Fruit fly (Drosophila melanogaster) whole organism, embryonic: ENCODE data around the gene Kua.

Experiments
- Antp ChIP-seq: fragments of 200-800 bp; sonication (Bioruptor generic); optimal IDR thresholded peaks from 3 replicates; lab custom pipeline; 2016; ENCODE audit warnings: missing biosample characterization, missing genetic modification characterization
- CG10209 ChIP-seq: fragments of 200-800 bp; sonication (Bioruptor generic); optimal IDR thresholded peaks from 3 replicates; lab custom pipeline; 2017; ENCODE audit warnings: missing biosample characterization, mild to moderate bottlenecking, missing genetic modification characterization, missing genetic modification reagents
- CG11456 ChIP-seq: fragments of 200-800 bp; sonication (Bioruptor generic); IDR thresholded peaks from 3 replicates; pipeline ENCODE4 v1.3.6; 2022; ENCODE audit warnings: missing biosample characterization, missing genetic modification characterization
- CG11504 ChIP-seq: fragments of 200-800 bp; sonication (Bioruptor generic); optimal IDR thresholded peaks from 3 replicates; lab custom pipeline; 2019; ENCODE audit warnings: missing biosample characterization, mild to moderate bottlenecking, missing genetic modification characterization, moderate library complexity
- CG12659 ChIP-seq: fragments of 200-800 bp; sonication (Bioruptor generic); optimal IDR thresholded peaks from 3 replicates; lab custom pipeline; 2017; ENCODE audit warnings: mild to moderate bottlenecking, missing biosample characterization, missing genetic modification reagents, missing genetic modification characterization
- CG12769 ChIP-seq: fragments of 200-800 bp; sonication (Bioruptor generic); optimal IDR thresholded peaks from 2 replicates; lab custom pipeline; 2019; ENCODE audit warnings: missing biosample characterization, mild to moderate bottlenecking, missing genetic modification characterization, moderate library complexity
- CG13775 ChIP-seq: fragments of 200-800 bp; sonication (Bioruptor generic); optimal IDR thresholded peaks from 3 replicates; lab custom pipeline; 2017; ENCODE audit warnings: missing biosample characterization, mild to moderate bottlenecking, missing genetic modification characterization
- CG14014 ChIP-seq: fragments of 200-800 bp; sonication (Bioruptor generic); IDR thresholded peaks from 2 replicates; pipeline ENCODE4 v1.3.6; 2022; ENCODE audit warnings: missing biosample characterization, missing genetic modification characterization
- CG15011 ChIP-seq: fragments of 200-800 bp; sonication (Bioruptor generic); optimal IDR thresholded peaks from 3 replicates; lab custom pipeline; 2018; ENCODE audit warnings: missing biosample characterization, mild to moderate bottlenecking, missing genetic modification characterization
- CG15514 ChIP-seq: fragments of 200-800 bp; sonication (Bioruptor generic); optimal IDR thresholded peaks from 3 replicates; lab custom pipeline; 2017; ENCODE audit warnings: missing biosample characterization, missing genetic modification characterization, mild to moderate bottlenecking, moderate library complexity, missing genetic modification reagents
- CG16815 ChIP-seq: fragments of 200-800 bp; sonication (Bioruptor generic); optimal IDR thresholded peaks from 3 replicates; lab custom pipeline; 2017; ENCODE audit warnings: missing biosample characterization, mild to moderate bottlenecking, missing genetic modification characterization
- CG17361 ChIP-seq: fragments of 200-800 bp; sonication (Bioruptor generic); IDR thresholded peaks from 3 replicates; pipeline ENCODE4 v1.3.6; 2022; ENCODE audit warnings: missing biosample characterization, missing genetic modification characterization
- CG1792 ChIP-seq: fragments of 200-800 bp; sonication (Bioruptor generic); optimal IDR thresholded peaks from 2 replicates; lab custom pipeline; 2016; ENCODE audit warnings: missing biosample characterization, missing genetic modification characterization
- CG30403 ChIP-seq: fragments of 200-800 bp; sonication (Bioruptor generic); optimal IDR thresholded peaks from 3 replicates; lab custom pipeline; 2016; ENCODE audit warnings: missing biosample characterization, missing genetic modification characterization
- CG3407 ChIP-seq: fragments of 200-800 bp; sonication (Bioruptor generic); optimal IDR thresholded peaks from 2 replicates; lab custom pipeline; 2018; ENCODE audit warnings: missing biosample characterization, mild to moderate bottlenecking, missing genetic modification characterization
- CG4404 ChIP-seq: fragments of 200-800 bp; sonication (Bioruptor generic); IDR thresholded peaks from 2 replicates; pipeline ENCODE4 v1.3.6; 2022; ENCODE audit warnings: missing biosample characterization, missing genetic modification characterization
- CG5953 ChIP-seq: fragments of 200-800 bp; sonication (Bioruptor generic); IDR thresholded peaks from 2 replicates; pipeline ENCODE4 v1.3.6; 2022; ENCODE audit warnings: missing biosample characterization, missing genetic modification characterization
- CG6272 ChIP-seq: fragments of 200-800 bp; sonication (Bioruptor generic); IDR thresholded peaks from 2 replicates; pipeline ENCODE4 v1.3.6; 2022; ENCODE audit warnings: missing biosample characterization, missing genetic modification characterization
- CG8765 ChIP-seq: fragments of 200-800 bp; sonication (Bioruptor generic); IDR thresholded peaks from 2 replicates; pipeline ENCODE4 v1.3.6; 2022; ENCODE audit warnings: missing biosample characterization, missing genetic modification characterization
- Doc3 ChIP-seq: fragments of 200-800 bp; sonication (Bioruptor generic); IDR thresholded peaks from 3 replicates; pipeline ENCODE4 v1.3.6; 2022; ENCODE audit warnings: missing biosample characterization, missing genetic modification characterization; ENCODE audit not compliant: partially characterized antibody
- E2f1 ChIP-seq: fragments of 200-800 bp; sonication (Bioruptor generic); IDR thresholded peaks from 2 replicates; pipeline ENCODE4 v1.3.6; 2022; ENCODE audit warnings: missing biosample characterization, missing genetic modification characterization
- HmgD ChIP-seq: fragments of 200-800 bp; sonication (Bioruptor generic); optimal IDR thresholded peaks from 3 replicates; lab custom pipeline; 2016; ENCODE audit warnings: missing biosample characterization, missing genetic modification characterization
- Hmx ChIP-seq: fragments of 200-800 bp; sonication (Bioruptor generic); optimal IDR thresholded peaks from 2 replicates; lab custom pipeline; 2016; ENCODE audit warnings: missing biosample characterization, missing genetic modification characterization
- Med ChIP-seq: fragments of 200-800 bp; sonication (Bioruptor generic); peaks from one replicate; lab custom pipeline; 2016; ENCODE audit warnings: missing biosample characterization, missing genetic modification characterization, mild to moderate bottlenecking, inconsistent platforms, moderate library complexity
- Meics ChIP-seq: fragments of 200-800 bp; sonication (Bioruptor generic); optimal IDR thresholded peaks from 2 replicates; lab custom pipeline; 2017; ENCODE audit warnings: missing biosample characterization, mild to moderate bottlenecking, missing genetic modification characterization
- Ravus ChIP-seq: fragments of 200-800 bp; sonication (Bioruptor generic); IDR thresholded peaks from 2 replicates; pipeline ENCODE4 v1.3.6; 2022; ENCODE audit warnings: missing biosample characterization, missing genetic modification characterization
- Sox102F ChIP-seq: fragments of 200-800 bp; sonication (Bioruptor generic); optimal IDR thresholded peaks from 2 replicates; lab custom pipeline; 2018; ENCODE audit warnings: missing biosample characterization, mild to moderate bottlenecking, missing genetic modification characterization, moderate library complexity
- Trl ChIP-seq, 3 experiments: fragments of >200 bp in 2 of 3; fragments of 200-800 bp in 1 of 3; sonication (Bioruptor generic) in 1 of 3; optimal IDR thresholded peaks; 2 replicates in 1 of 3; 3 replicates in 2 of 3; lab custom pipeline; 2016 to 2017; ENCODE audit warnings: missing biosample characterization in 1 of 3, missing genetic modification characterization in 1 of 3
- Usf ChIP-seq: fragments of 200-800 bp; sonication (Bioruptor generic); optimal IDR thresholded peaks from 2 replicates; lab custom pipeline; 2017; ENCODE audit warnings: missing genotype, missing biosample characterization, missing genetic modification characterization
- Xrp1 ChIP-seq: fragments of 200-800 bp; sonication (Bioruptor generic); IDR thresholded peaks from 2 replicates; pipeline ENCODE4 v1.3.6; 2022; ENCODE audit warnings: missing biosample characterization, missing genetic modification characterization
- br ChIP-seq: fragments of >200 bp; optimal IDR thresholded peaks from 2 replicates; lab custom pipeline; 2017
- da ChIP-seq: fragments of 200-800 bp; sonication (Bioruptor generic); optimal IDR thresholded peaks from 2 replicates; lab custom pipeline; 2016; ENCODE audit warnings: missing biosample characterization, missing genetic modification characterization
- ems ChIP-seq: fragments of 200-800 bp; sonication (Bioruptor generic); optimal IDR thresholded peaks from 3 replicates; lab custom pipeline; 2016; ENCODE audit warnings: missing biosample characterization, missing genetic modification characterization
- exex ChIP-seq: fragments of 200-800 bp; sonication (Bioruptor generic); optimal IDR thresholded peaks from 4 replicates; lab custom pipeline; 2018; ENCODE audit warnings: missing biosample characterization, mild to moderate bottlenecking, missing genetic modification characterization, moderate library complexity
- eyg ChIP-seq: fragments of 200-800 bp; sonication (Bioruptor generic); optimal IDR thresholded peaks from 3 replicates; lab custom pipeline; 2016; ENCODE audit warnings: missing biosample characterization, missing genetic modification characterization
- ftz-f1 ChIP-seq: fragments of 200-800 bp; sonication (Bioruptor generic); optimal IDR thresholded peaks from 2 replicates; lab custom pipeline; 2016; ENCODE audit warnings: missing biosample characterization, missing genetic modification characterization
- gfzf ChIP-seq: fragments of 200-800 bp; sonication (Bioruptor generic); optimal IDR thresholded peaks from 2 replicates; lab custom pipeline; 2016; ENCODE audit warnings: missing biosample characterization, mild to moderate bottlenecking, missing genetic modification characterization, moderate library complexity
- ind ChIP-seq: fragments of 200-800 bp; sonication (Bioruptor generic); optimal IDR thresholded peaks from 3 replicates; lab custom pipeline; 2016; ENCODE audit warnings: missing biosample characterization, missing genetic modification characterization
- ken ChIP-seq: fragments of 200-800 bp; sonication (Bioruptor generic); IDR thresholded peaks from 3 replicates; pipeline ENCODE4 v1.3.6; 2022; ENCODE audit warnings: missing biosample characterization, missing genetic modification characterization
- klu ChIP-seq: fragments of 200-800 bp; sonication (Bioruptor generic); IDR thresholded peaks from 2 replicates; pipeline ENCODE4 v1.3.6; 2022; ENCODE audit warnings: missing biosample characterization, missing genetic modification characterization
- knrl ChIP-seq: fragments of 200-800 bp; sonication (Bioruptor generic); IDR thresholded peaks from 3 replicates; pipeline ENCODE4 v1.3.6; 2022; ENCODE audit warnings: missing biosample characterization, missing genetic modification characterization; ENCODE audit not compliant: partially characterized antibody
- lab ChIP-seq: fragments of 200-800 bp; sonication (Bioruptor generic); optimal IDR thresholded peaks from 3 replicates; lab custom pipeline; 2017; ENCODE audit warnings: missing biosample characterization, missing genetic modification characterization, mild to moderate bottlenecking, moderate library complexity, missing genetic modification reagents
- lilli ChIP-seq: fragments of 200-800 bp; sonication (Bioruptor generic); optimal IDR thresholded peaks from 3 replicates; lab custom pipeline; 2016; ENCODE audit warnings: missing biosample characterization, missing genetic modification characterization
- nerfin-2 ChIP-seq: fragments of 200-800 bp; sonication (Bioruptor generic); IDR thresholded peaks from 2 replicates; pipeline ENCODE4 v1.3.6; 2022; ENCODE audit warnings: missing biosample characterization, missing genetic modification characterization; ENCODE audit not compliant: partially characterized antibody
- onecut ChIP-seq: fragments of 200-800 bp; sonication (Bioruptor generic); IDR thresholded peaks from 2 replicates; pipeline ENCODE4 v1.3.6; 2022; ENCODE audit warnings: missing biosample characterization, missing genetic modification characterization
- pho ChIP-seq: fragments of 200-800 bp; sonication (Bioruptor generic); optimal IDR thresholded peaks from 2 replicates; lab custom pipeline; 2016; ENCODE audit warnings: missing biosample characterization, missing genetic modification characterization
- phol ChIP-seq: fragments of 200-800 bp; sonication (Bioruptor generic); optimal IDR thresholded peaks from 3 replicates; lab custom pipeline; 2018; ENCODE audit warnings: missing biosample characterization, mild to moderate bottlenecking, missing genetic modification characterization, moderate library complexity
- sens ChIP-seq: fragments of 200-800 bp; sonication (Bioruptor generic); peaks from one replicate; lab custom pipeline; 2016; ENCODE audit warnings: missing biosample characterization, missing genetic modification characterization
- sim ChIP-seq: fragments of 200-800 bp; sonication (Bioruptor generic); IDR thresholded peaks from 2 replicates; pipeline ENCODE4 v1.3.6; 2022; ENCODE audit warnings: missing biosample characterization, missing genetic modification characterization
- sug ChIP-seq: fragments of 200-800 bp; optimal IDR thresholded peaks from 2 replicates; lab custom pipeline; 2019; ENCODE audit warnings: missing biosample characterization, mild to moderate bottlenecking, missing genetic modification characterization, moderate library complexity
- tgo ChIP-seq: fragments of 200-800 bp; sonication (Bioruptor generic); IDR thresholded peaks from 3 replicates; pipeline ENCODE4 v1.3.6; 2022; ENCODE audit warnings: missing biosample characterization, missing genetic modification characterization

Kua gene

DNA sequence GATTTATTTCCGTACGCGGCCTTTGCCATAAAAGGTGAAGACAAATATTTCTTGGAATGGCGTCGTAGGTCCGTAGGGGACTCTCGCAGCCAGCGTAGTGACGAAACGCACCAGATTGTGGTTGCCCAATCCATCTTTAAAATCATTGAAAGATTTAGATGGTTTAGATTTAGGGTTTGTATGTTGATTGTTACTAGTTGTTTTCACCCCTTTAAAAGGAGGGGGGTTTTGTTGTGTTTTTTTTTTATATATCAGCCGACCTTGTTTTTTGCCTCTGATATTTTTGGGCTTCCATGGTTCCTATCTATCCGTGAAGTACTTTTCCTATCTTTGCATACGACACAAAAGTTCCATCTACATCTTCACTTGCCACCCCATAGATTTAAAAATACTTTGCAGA, 18.5 kb upstream of the Kua start (continued):
- TF ChIP-seq CG14014 (GFP tag; lab: Robert Waterston, UW) (no peak; the same call in 1 of the 2 replicates), CG6272 (GFP tag; lab: Robert Waterston, UW) (0 out of 2 replicates have a peak, but pooled peaks have one; percentile 12), CG3407 (GFP tag; lab: Kevin White, UChicago) (no peak), CG17361 (GFP tag; lab: Robert Waterston, UW) (peak; percentile 62; the same call in 2 of the 3 replicates), gfzf (GFP tag; lab: Kevin White, UChicago) (no peak), tgo (GFP tag; lab: Robert Waterston, UW) (0 out of 3 replicates have a peak, but pooled peaks have one; percentile 21), CG5953 (no peak), CG8765 (GFP tag; lab: Robert Waterston, UW) (no peak), klu (GFP tag; lab: Robert Waterston, UW) (0 out of 2 replicates have a peak, but pooled peaks have one; percentile 28), CG4404 (GFP tag; lab: Robert Waterston, UW) (0 out of 2 replicates have a peak, but pooled peaks have one; percentile 29), ind (GFP tag; lab: Kevin White, UChicago) (peak; percentile 34), lilli (peak; percentile 15), CG30403 (GFP tag; lab: Kevin White, UChicago) (peak; percentile 29), lab (peak; percentile 39), da (GFP tag; lab: Kevin White, UChicago) (no peak), CG12769 (tag; lab: Kevin White, UChicago) (no peak), ftz-f1 (GFP tag; lab: Kevin White, UChicago) (peak; percentile 24), ems (GFP tag; lab: Kevin White, UChicago) (peak; percentile 10), eyg (peak; percentile 50), nerfin-2 (GFP tag; lab: Robert Waterston, UW) (no peak), Doc3 (GFP tag; lab: Robert Waterston, UW) (no peak), br (lab: Kevin White, UChicago) (no peak), sug (tag; lab: Kevin White, UChicago) (peak; percentile 47), CG12659 (GFP tag; lab: Kevin White, UChicago) (peak; percentile 26), CG11504 (tag; lab: Kevin White, UChicago) (peak; percentile 23), CG1792 (GFP tag; lab: Kevin White, UChicago) (peak; percentile 32), Antp (GFP tag; lab: Kevin White, UChicago) (no peak), pho (GFP tag; lab: Kevin White, UChicago) (peak; percentile 56), CG10209 (peak; percentile 7), sens (GFP tag; lab: Kevin White, UChicago) (peak; percentile 50), onecut (GFP tag; lab: Robert Waterston, UW) (no peak), Sox102F (GFP tag; lab: Kevin White, UChicago) (no peak), sim (GFP tag; lab: Robert Waterston, UW) (no peak), Meics (GFP tag; lab: Kevin White, UChicago) (peak; percentile 100), CG15011 (peak; percentile 10), exex (peak; percentile 32), knrl (no peak), Usf (GFP tag; lab: Kevin White, UChicago) (no peak), Hmx (GFP tag; lab: Kevin White, UChicago) (no peak), ken (GFP tag; lab: Robert Waterston, UW) (no peak), CG16815 (GFP tag; lab: Kevin White, UChicago) (no peak), E2f1 (peak; percentile 43; the same call in 1 of the 2 replicates), Ravus (GFP tag; lab: Robert Waterston, UW) (no peak), phol (tag; lab: Kevin White, UChicago) (peak; percentile 7), Xrp1 (GFP tag; lab: Robert Waterston, UW) (0 out of 2 replicates have a peak, but pooled peaks have one; percentile 25), Med (GFP tag; lab: Kevin White, UChicago) (peak; percentile 47), CG11456 (GFP tag; lab: Robert Waterston, UW) (0 out of 3 replicates have a peak, but pooled peaks have one; percentile 14), Trl (optimal IDR thresholded peaks at IDR 0.05; lab: Kevin White, UChicago) (no peak), Trl (GFP tag; optimal IDR thresholded peaks at IDR 0.05; lab: Kevin White, UChicago) (peak; percentile 31), CG15514 (GFP tag; lab: Kevin White, UChicago) (peak; percentile 21), CG13775 (GFP tag; lab: Kevin White, UChicago) (peak; percentile 22), HmgD (GFP tag; lab: Kevin White, UChicago) (no peak)
